Fruit fly (Drosophila melanogaster): ENCODE measurements around the gene Mps1.

The Mps1 gene

dm6 chr3R:17716858-17717596, 46.0 kb downstream of the Mps1 start (continued):
- TF ChIP-seq sug (tag; optimal IDR thresholded peaks at IDR 0.05), result peak; percentile 40
- no peak for TF ChIP-seq emc (GFP tag; optimal IDR thresholded peaks at IDR 0.05)
- TF ChIP-seq PHDP (tag; optimal IDR thresholded peaks at IDR 0.05), result peak; percentile 2
- TF ChIP-seq CG13296 (GFP tag; optimal IDR thresholded peaks at IDR 0.05), result peak; percentile 38
- TF ChIP-seq CG4328 (GFP tag; optimal IDR thresholded peaks at IDR 0.05), result peak; percentile 4
- TF ChIP-seq MBD-R2 (GFP tag; IDR thresholded peaks at IDR 0.05), result no peak
- TF ChIP-seq CHES-1-like (GFP tag; optimal IDR thresholded peaks at IDR 0.05), result peak; percentile 34
- peak; percentile 43 for TF ChIP-seq kah (GFP tag; optimal IDR thresholded peaks at IDR 0.05)
- TF ChIP-seq cad (GFP tag; optimal IDR thresholded peaks at IDR 0.05), result peak; percentile 49
- TF ChIP-seq CG4707 (GFP tag; optimal IDR thresholded peaks at IDR 0.05), result peak; percentile 45
- peak; percentile 70 for TF ChIP-seq CG8924 (tag; optimal IDR thresholded peaks at IDR 0.05)
- peak; percentile 9 for TF ChIP-seq unpg (GFP tag; optimal IDR thresholded peaks at IDR 0.05)
- peak; percentile 19 for TF ChIP-seq CG4282 (GFP tag; optimal IDR thresholded peaks at IDR 0.05)
- TF ChIP-seq CG2712 (tag; optimal IDR thresholded peaks at IDR 0.05), result peak; percentile 31
- peak; percentile 72 for TF ChIP-seq Nf-YC (tag; optimal IDR thresholded peaks at IDR 0.05)
- no peak for TF ChIP-seq da (GFP tag; optimal IDR thresholded peaks at IDR 0.05)
- TF ChIP-seq HLHmδ (GFP tag; optimal IDR thresholded peaks at IDR 0.05), result peak; percentile 72
- peak; percentile 7 for TF ChIP-seq gcm (GFP tag; optimal IDR thresholded peaks at IDR 0.05)
- TF ChIP-seq CG10147 (GFP tag; optimal IDR thresholded peaks at IDR 0.05), result peak; percentile 8
- TF ChIP-seq CG8290 (GFP tag; optimal IDR thresholded peaks at IDR 0.05), result no peak
- TF ChIP-seq CG8290 (tag; optimal IDR thresholded peaks at IDR 0.05), result peak in 1 of 2 experiments; percentile 76
- TF ChIP-seq Deaf1 (tag; optimal IDR thresholded peaks at IDR 0.05), result peak; percentile 75
- TF ChIP-seq CG18619 (GFP tag; optimal IDR thresholded peaks at IDR 0.05), result no peak
- peak; percentile 4 for TF ChIP-seq CG7271 (tag; optimal IDR thresholded peaks at IDR 0.05)
- TF ChIP-seq disco-r (GFP tag; optimal IDR thresholded peaks at IDR 0.05), result no peak
- peak; percentile 44 for TF ChIP-seq jumu (GFP tag; optimal IDR thresholded peaks at IDR 0.05)
- peak; percentile 24 for TF ChIP-seq ac (GFP tag; optimal IDR thresholded peaks at IDR 0.05)
- peak; percentile 22 for TF ChIP-seq CG17829 (tag; optimal IDR thresholded peaks at IDR 0.05)
- TF ChIP-seq CG15479 (GFP tag; optimal IDR thresholded peaks at IDR 0.05), result peak; percentile 57
- TF ChIP-seq dmrt99B (tag; optimal IDR thresholded peaks at IDR 0.05), result peak; percentile 21
- TF ChIP-seq CG15269 (tag; optimal IDR thresholded peaks at IDR 0.05), result peak; percentile 19
- peak; percentile 36 for TF ChIP-seq CG16863 (GFP tag; optimal IDR thresholded peaks at IDR 0.05)
- TF ChIP-seq CG2875 (GFP tag; optimal IDR thresholded peaks at IDR 0.05), result no peak
- TF ChIP-seq CG12155 (GFP tag; optimal IDR thresholded peaks at IDR 0.05), result peak; percentile 90
- peak; percentile 78 for TF ChIP-seq HmgD (GFP tag; optimal IDR thresholded peaks at IDR 0.05)
- peak; percentile 5 for TF ChIP-seq gcm2 (GFP tag; optimal IDR thresholded peaks at IDR 0.05)
- peak; percentile 48 for TF ChIP-seq shn (GFP tag; optimal IDR thresholded peaks at IDR 0.05)
- peak; percentile 6 for TF ChIP-seq HLH54F (GFP tag; optimal IDR thresholded peaks at IDR 0.05)
- TF ChIP-seq CG10267 (tag; optimal IDR thresholded peaks at IDR 0.05), result peak; percentile 57
- TF ChIP-seq CG10543 (GFP tag; optimal IDR thresholded peaks at IDR 0.05), result peak; percentile 85
- TF ChIP-seq CG9727 (GFP tag; optimal IDR thresholded peaks at IDR 0.05), result peak; percentile 14
- TF ChIP-seq insv (GFP tag; optimal IDR thresholded peaks at IDR 0.05), result peak in 1 of 2 experiments; percentile 29
- peak; percentile 94 for TF ChIP-seq Med (GFP tag)
- peak; percentile 26 for TF ChIP-seq Fer3 (tag; optimal IDR thresholded peaks at IDR 0.05)
- peak; percentile 72 for TF ChIP-seq zen (tag; optimal IDR thresholded peaks at IDR 0.05)
- TF ChIP-seq CG15514 (GFP tag; optimal IDR thresholded peaks at IDR 0.05), result peak; percentile 47
- TF ChIP-seq caup (GFP tag; optimal IDR thresholded peaks at IDR 0.05; ENCODE audit: severe bottlenecking), result peak; percentile 46
- peak; percentile 65; the same call in 1 of the 2 replicates for TF ChIP-seq onecut (GFP tag; IDR thresholded peaks at IDR 0.05)
- peak; percentile 87 for TF ChIP-seq lbe (GFP tag; optimal IDR thresholded peaks at IDR 0.05)
